Fruit fly (Drosophila melanogaster) whole organism, pupa: ENCODE results near the gene CG33791.

Source experiments
- CG15710 ChIP-seq: fragments of 200-800 bp; sonication (Bioruptor generic); optimal IDR thresholded peaks from 2 replicates; lab custom pipeline; 2018; ENCODE audit warnings: missing biosample characterization, mild to moderate bottlenecking, missing genetic modification characterization, moderate library complexity
- CG17806 ChIP-seq: fragments of 200-800 bp; sonication (Bioruptor generic); optimal IDR thresholded peaks from 2 replicates; lab custom pipeline; 2018; ENCODE audit warnings: missing biosample characterization, mild to moderate bottlenecking, missing genetic modification characterization, moderate library complexity
- CG32121 ChIP-seq: fragments of 200-800 bp; sonication (Bioruptor generic); IDR thresholded peaks from 2 replicates; pipeline ENCODE4 v1.3.6; 2022; ENCODE audit warnings: missing biosample characterization, missing genetic modification characterization
- CG4496 ChIP-seq: fragments of 200-800 bp; sonication (Bioruptor generic); IDR thresholded peaks from 3 replicates; pipeline ENCODE4 v1.3.6; 2022; ENCODE audit warnings: missing biosample characterization, missing genetic modification characterization
- CG9948 ChIP-seq: fragments of 200-800 bp; sonication (Bioruptor generic); optimal IDR thresholded peaks from 2 replicates; lab custom pipeline; 2018; ENCODE audit warnings: missing biosample characterization, mild to moderate bottlenecking, missing genetic modification characterization, moderate library complexity
- Ets98B ChIP-seq: fragments of 200-800 bp; sonication (Bioruptor generic); IDR thresholded peaks from 2 replicates; pipeline ENCODE4 v1.3.6; 2022; ENCODE audit warnings: missing biosample characterization, missing genetic modification characterization

DNA sequence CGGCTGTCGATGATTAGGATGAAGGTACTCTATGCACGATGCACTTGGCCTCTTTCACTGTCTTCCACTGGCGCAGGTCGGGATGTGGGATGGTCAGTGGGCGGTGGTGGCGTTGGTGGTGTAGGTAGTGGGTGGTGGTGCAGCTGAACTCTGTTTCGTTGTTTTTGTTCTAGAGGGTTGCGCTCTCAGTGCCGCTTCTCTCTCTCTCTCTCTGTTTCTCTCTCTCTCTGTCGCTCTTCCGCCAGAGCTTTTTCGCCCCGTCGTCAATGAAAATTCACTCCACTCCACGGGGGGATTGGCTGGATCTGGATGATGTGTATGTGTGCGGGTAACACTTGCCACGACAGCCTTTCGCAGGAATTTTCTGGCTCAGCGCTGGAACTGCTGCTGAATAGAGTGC lies 34.1 kb downstream of the CG33791 start:
- TF ChIP-seq CG4496, result no peak
- TF ChIP-seq CG32121 (GFP tag; lab: Robert Waterston, UW), result no peak
- TF ChIP-seq CG15710 (tag; lab: Kevin White, UChicago), result no peak
- no peak for TF ChIP-seq Ets98B (GFP tag; lab: Robert Waterston, UW)
- TF ChIP-seq CG17806 (tag; lab: Kevin White, UChicago), result no peak
- no peak for TF ChIP-seq CG9948
